Fruit fly (Drosophila melanogaster) Kc167 (cell line): ENCODE data around the gene CG18586.

Source experiments
- Myc ChIP-seq: fragments of >200 bp; optimal IDR thresholded peaks from 2 replicates; lab custom pipeline; 2017; ENCODE audit warnings: missing external identifiers
- Sin3A ChIP-seq: fragments of >200 bp; optimal IDR thresholded peaks from 2 replicates; lab custom pipeline; 2018; ENCODE audit warnings: missing external identifiers
- h ChIP-seq: fragments of >200 bp; optimal IDR thresholded peaks from 3 replicates; lab custom pipeline; 2018; ENCODE audit warnings: missing external identifiers
- insv ChIP-seq: fragments of >200 bp; optimal IDR thresholded peaks from 3 replicates; lab custom pipeline; 2018; ENCODE audit warnings: missing external identifiers
- psq ChIP-seq: fragments of >200 bp; optimal IDR thresholded peaks from 2 replicates; lab custom pipeline; 2017; ENCODE audit warnings: missing external identifiers
- ttk ChIP-seq: sonication (Bioruptor generic); optimal IDR thresholded peaks from 2 replicates; lab custom pipeline; 2017; ENCODE audit warnings: missing external identifiers

CG18586 gene

dm6 chr3L:5838880-5839279, 34.2 kb upstream of the CG18586 start:
- no peak for TF ChIP-seq insv (lab: Kevin White, UChicago)
- no peak for TF ChIP-seq Sin3A (lab: Kevin White, UChicago)
- no peak for TF ChIP-seq Myc (lab: Kevin White, UChicago)
- no peak for TF ChIP-seq h
- TF ChIP-seq ttk, result no peak
- TF ChIP-seq psq, result no peak

dm6 chr3L:5840847-5841246, 32.3 kb upstream of the CG18586 start:
- no peak for TF ChIP-seq psq
- no peak for TF ChIP-seq insv (lab: Kevin White, UChicago)
- no peak for TF ChIP-seq h
- no peak for TF ChIP-seq Myc (lab: Kevin White, UChicago)
- TF ChIP-seq ttk, result no peak
- no peak for TF ChIP-seq Sin3A (lab: Kevin White, UChicago)

- no peak for TF ChIP-seq Sin3A (lab: Kevin White, UChicago)
- TF ChIP-seq h, result no peak
- no peak for TF ChIP-seq insv (lab: Kevin White, UChicago)
- no peak for TF ChIP-seq psq
- TF ChIP-seq ttk, result no peak
- no peak for TF ChIP-seq Myc (lab: Kevin White, UChicago)
Measured at dm6 chr3L:5843895-5844576, 29.1 kb upstream of the CG18586 start.

dm6 chr3L:5845466-5845865, 27.6 kb upstream of the CG18586 start, which contains the start of gene vn:
vn (minus strand) TSS chr3L:5845664.
- TF ChIP-seq h (no peak), ttk (no peak), Sin3A (lab: Kevin White, UChicago) (no peak), Myc (lab: Kevin White, UChicago) (no peak), psq (no peak), insv (lab: Kevin White, UChicago) (no peak)

dm6 chr3L:5848929-5849328, 24.2 kb upstream of the CG18586 start:
- no peak for TF ChIP-seq h
- TF ChIP-seq ttk, result no peak
- TF ChIP-seq Sin3A (lab: Kevin White, UChicago), result no peak
- TF ChIP-seq psq, result no peak
- no peak for TF ChIP-seq Myc (lab: Kevin White, UChicago)
- TF ChIP-seq insv (lab: Kevin White, UChicago), result no peak

dm6 chr3L:5851636-5852035, 21.5 kb upstream of the CG18586 start:
- TF ChIP-seq Sin3A (lab: Kevin White, UChicago), result no peak
- TF ChIP-seq insv (lab: Kevin White, UChicago), result no peak
- TF ChIP-seq ttk, result no peak
- no peak for TF ChIP-seq h
- TF ChIP-seq psq, result no peak
- no peak for TF ChIP-seq Myc (lab: Kevin White, UChicago)

dm6 chr3L:5855098-5855497, 18.0 kb upstream of the CG18586 start:
- TF ChIP-seq ttk (no peak), psq (no peak), Sin3A (lab: Kevin White, UChicago) (no peak), Myc (lab: Kevin White, UChicago) (no peak), h (no peak), insv (lab: Kevin White, UChicago) (no peak)

dm6 chr3L:5856081-5856826, 16.9 kb upstream of the CG18586 start:
- no peak for TF ChIP-seq Sin3A (lab: Kevin White, UChicago)
- TF ChIP-seq insv (lab: Kevin White, UChicago), result no peak
- TF ChIP-seq h, result no peak
- TF ChIP-seq Myc (lab: Kevin White, UChicago), result no peak
- no peak for TF ChIP-seq ttk
- TF ChIP-seq psq, result no peak

dm6 chr3L:5856919-5857318, 16.2 kb upstream of the CG18586 start:
- TF ChIP-seq h, result no peak
- no peak for TF ChIP-seq psq
- TF ChIP-seq insv (lab: Kevin White, UChicago), result no peak

dm6 chr3L:5859029-5859428, 14.1 kb upstream of the CG18586 start:
- TF ChIP-seq Myc (lab: Kevin White, UChicago) (no peak), Sin3A (lab: Kevin White, UChicago) (no peak), h (no peak)

dm6 chr3L:5862994-5863393, 10.1 kb upstream of the CG18586 start:
- TF ChIP-seq h (no peak), psq (no peak), ttk (no peak)

- no peak for TF ChIP-seq insv (lab: Kevin White, UChicago)
- TF ChIP-seq psq, result no peak
- TF ChIP-seq Myc (lab: Kevin White, UChicago), result no peak
- no peak for TF ChIP-seq ttk
- TF ChIP-seq h, result no peak
- no peak for TF ChIP-seq Sin3A (lab: Kevin White, UChicago)
Measured at dm6 chr3L:5863868-5864413, 9.2 kb upstream of the CG18586 start.

- TF ChIP-seq Sin3A (lab: Kevin White, UChicago) (no peak), psq (no peak), h (no peak), insv (lab: Kevin White, UChicago) (no peak), Myc (lab: Kevin White, UChicago) (no peak), ttk (no peak)
Measured at dm6 chr3L:5866924-5867323, 6.2 kb upstream of the CG18586 start.
